Worm (Caenorhabditis elegans): ENCODE results near the gene M01A8.1.

DNA sequence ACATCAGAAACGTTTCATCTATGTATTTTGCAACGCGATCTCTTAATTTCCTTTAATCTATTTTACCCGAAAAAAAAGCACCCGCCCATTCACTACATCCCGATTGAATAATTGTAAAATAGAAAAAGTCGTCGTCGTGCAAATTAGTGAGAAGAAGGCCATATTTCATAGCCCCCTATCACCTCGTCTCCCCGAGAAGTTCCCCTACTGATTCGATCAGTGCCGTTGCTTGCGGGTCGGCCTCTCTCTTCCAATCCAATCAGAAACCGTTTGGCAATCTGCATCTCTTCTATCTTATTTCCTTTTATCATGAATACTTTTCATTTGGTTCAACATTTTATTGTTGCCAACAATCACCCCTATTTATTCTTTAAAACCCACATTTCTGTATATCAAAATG is 42.1 kb downstream of the M01A8.1 start:
- TF ChIP-seq snpc-4 (tag; optimal IDR thresholded peaks at IDR 0.05) (no peak), lin-13 (tag; optimal IDR thresholded peaks at IDR 0.05) (no peak), nhr-2 (tag; optimal IDR thresholded peaks at IDR 0.05) (no peak), unc-120 (tag; optimal IDR thresholded peaks at IDR 0.05; ENCODE audit: poor library complexity, severe bottlenecking) (no peak), mep-1 (tag; optimal IDR thresholded peaks at IDR 0.05) (no peak), unc-62 (GFP tag; optimal IDR thresholded peaks at IDR 0.05) (no peak), mab-5 (tag; optimal IDR thresholded peaks at IDR 0.05) (no peak), lsy-2 (tag; optimal IDR thresholded peaks at IDR 0.05) (no peak), nhr-237 (tag; optimal IDR thresholded peaks at IDR 0.05) (no peak), ztf-11 (tag; optimal IDR thresholded peaks at IDR 0.05) (no peak)

Measured in whole organism, mixed stage, embryonic.